Worm (Caenorhabditis elegans) whole organism, L4/young adult: Measurements from ENCODE around the gene str-199.

Experiments used
- W03F9.2 ChIP-seq: fragments of 150-350 bp; optimal IDR thresholded peaks from 2 replicates; lab custom pipeline; 2014; ENCODE audit warnings: missing biosample characterization, missing genetic modification characterization
- dao-5 ChIP-seq: sonication (generic microtip); optimal IDR thresholded peaks from 2 replicates; lab custom pipeline; 2016; ENCODE audit warnings: missing genotype, missing genetic modification characterization, moderate library complexity, missing compliant biosample characterization
- him-1 ChIP-seq: sonication (generic microtip); optimal IDR thresholded peaks from 2 replicates; lab custom pipeline; 2016; ENCODE audit warnings: missing genotype, missing genetic modification reagents, missing genetic modification characterization, missing compliant biosample characterization

The str-199 gene

DNA sequence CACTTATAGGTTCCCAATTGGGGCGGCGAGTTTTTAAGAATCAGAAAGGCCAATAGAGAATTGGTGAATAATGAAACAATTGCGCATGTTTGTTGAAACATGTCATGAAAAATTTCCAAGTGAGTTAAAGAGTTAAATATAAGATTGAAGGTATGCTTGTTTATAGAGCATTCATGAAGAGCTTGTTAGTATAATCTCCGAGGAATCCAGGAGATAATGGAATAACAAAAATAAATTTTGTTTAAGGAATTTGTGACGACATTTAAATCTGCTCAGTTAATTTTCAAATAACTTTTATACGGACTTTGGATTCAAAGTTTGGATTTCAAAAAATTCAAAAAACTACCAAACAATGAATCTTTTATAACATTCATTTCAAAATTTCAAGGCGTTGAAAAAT is at the start of gene str-199:
str-199 (minus strand) TSS at position 101 of the 400 bp plus-strand sequence.
- TF ChIP-seq him-1 (tag; lab: Kevin White, UChicago), result no peak
- no peak for TF ChIP-seq dao-5 (tag; lab: Kevin White, UChicago)
- no peak for TF ChIP-seq W03F9.2

DNA sequence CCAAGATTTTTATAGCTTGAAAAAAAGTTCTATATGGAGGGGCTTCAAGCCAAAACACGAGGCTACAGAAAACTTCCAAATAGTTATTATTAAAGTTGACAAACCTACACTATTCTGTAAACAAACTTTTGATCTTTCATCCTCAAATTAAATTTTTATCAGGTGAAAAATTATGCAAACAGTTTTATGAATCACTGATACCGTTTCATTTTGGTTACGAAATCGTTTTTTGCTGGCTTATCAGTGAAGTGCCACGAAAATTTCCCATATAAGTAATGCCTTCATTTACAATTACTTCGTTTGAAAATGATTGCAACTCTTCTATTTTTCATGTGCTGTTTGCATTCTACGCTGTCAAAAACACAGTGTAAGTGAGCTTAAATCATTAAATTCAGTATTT is 48.5 kb upstream of the str-199 start, which contains the start of gene T19C9.8:
T19C9.8 (plus strand) TSS at position 299 of the 400 bp plus-strand sequence.
- TF ChIP-seq him-1 (tag; lab: Kevin White, UChicago) (no peak), W03F9.2 (no peak), dao-5 (tag; lab: Kevin White, UChicago) (no peak)

DNA sequence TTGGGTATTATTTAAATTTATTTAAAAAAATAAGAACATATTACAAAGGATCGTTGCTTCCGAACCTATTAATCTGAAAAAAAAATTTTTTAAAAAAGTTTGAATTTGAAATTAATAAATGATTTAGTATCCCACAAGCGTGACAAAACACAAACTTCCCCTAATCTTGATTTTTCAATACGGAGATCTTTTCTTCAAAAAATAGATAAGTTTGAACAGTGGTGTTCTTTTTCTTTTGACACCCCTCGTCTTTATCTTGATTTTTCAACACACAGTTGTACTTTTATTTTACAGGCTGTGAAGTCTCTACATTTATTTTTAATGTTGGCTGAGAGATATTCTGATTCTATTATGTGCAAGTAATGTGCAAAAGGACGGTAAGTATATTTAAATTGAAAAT is 46.0 kb upstream of the str-199 start, which contains the start of gene T19C9.10:
T19C9.10 (plus strand) TSS at position 248 of the 400 bp plus-strand sequence.
- TF ChIP-seq him-1 (tag; lab: Kevin White, UChicago) (no peak), W03F9.2 (no peak), dao-5 (tag; lab: Kevin White, UChicago) (no peak)

DNA sequence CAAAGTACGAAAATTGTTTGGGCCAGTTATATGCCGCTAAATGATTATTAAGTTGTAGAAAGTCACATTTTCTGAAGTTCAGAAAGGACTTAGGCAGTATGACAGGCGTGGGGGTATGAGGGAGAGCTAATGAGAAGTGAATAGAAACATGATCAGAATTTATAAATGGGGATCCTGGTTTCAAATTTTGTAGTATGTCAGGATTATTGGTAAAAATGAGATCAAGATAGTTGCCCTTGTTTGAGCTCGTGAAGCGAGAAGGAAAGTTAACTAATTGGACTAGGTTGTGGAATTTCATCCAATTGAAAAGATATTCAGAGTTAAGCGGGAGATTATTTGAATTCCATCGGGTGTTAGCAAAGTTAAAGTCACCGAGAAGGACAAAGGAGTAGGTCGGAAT is 42.1 kb upstream of the str-199 start:
- no peak for TF ChIP-seq W03F9.2
- TF ChIP-seq him-1 (tag; lab: Kevin White, UChicago), result no peak
- TF ChIP-seq dao-5 (tag; lab: Kevin White, UChicago), result no peak

DNA sequence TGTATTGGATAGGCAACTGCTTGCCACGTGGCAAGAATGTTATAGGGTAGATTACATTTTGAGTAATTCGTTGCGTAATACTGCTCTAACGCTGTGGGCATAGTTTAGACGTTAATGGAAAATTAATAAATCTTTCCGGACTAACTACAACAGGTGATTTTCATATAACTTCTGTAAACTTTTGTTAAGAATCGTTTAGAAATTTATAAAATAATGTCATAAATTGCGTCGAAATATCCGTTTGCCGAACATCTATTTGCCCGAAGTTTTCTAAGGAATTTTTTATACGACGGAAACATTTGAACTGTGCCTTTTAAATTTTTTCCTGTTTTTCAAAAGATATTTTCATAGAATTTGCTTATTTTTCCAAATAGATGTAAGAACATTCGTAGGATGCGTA is 35.8 kb upstream of the str-199 start, which contains the start of gene srh-112:
srh-112 (minus strand) TSS at position 101 of the 400 bp plus-strand sequence.
- TF ChIP-seq W03F9.2 (no peak), dao-5 (tag; lab: Kevin White, UChicago) (no peak), him-1 (tag; lab: Kevin White, UChicago) (no peak)

DNA sequence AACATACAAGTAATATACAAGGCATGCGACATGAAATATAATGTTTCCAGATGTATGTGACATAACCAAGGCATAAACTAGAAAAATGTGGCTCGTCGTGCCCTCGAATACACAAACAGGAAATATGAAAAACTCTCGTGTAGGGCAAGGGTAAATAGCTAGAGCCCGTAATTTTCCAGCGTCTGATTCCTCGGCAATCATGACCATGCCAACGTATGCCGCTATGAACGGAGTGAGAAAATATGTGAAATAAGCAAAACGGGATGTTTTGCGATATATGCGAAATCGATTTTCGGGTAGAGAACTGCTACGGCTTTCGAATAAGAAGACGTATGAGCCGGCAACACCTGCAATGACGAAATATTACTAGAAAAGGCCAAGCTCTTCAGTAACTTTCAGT is 35.1 kb upstream of the str-199 start, which contains the start of gene scl-25:
scl-25 (plus strand) TSS at position 301 of the 400 bp plus-strand sequence.
- TF ChIP-seq dao-5 (tag; lab: Kevin White, UChicago) (no peak), him-1 (tag; lab: Kevin White, UChicago) (no peak), W03F9.2 (no peak)

DNA sequence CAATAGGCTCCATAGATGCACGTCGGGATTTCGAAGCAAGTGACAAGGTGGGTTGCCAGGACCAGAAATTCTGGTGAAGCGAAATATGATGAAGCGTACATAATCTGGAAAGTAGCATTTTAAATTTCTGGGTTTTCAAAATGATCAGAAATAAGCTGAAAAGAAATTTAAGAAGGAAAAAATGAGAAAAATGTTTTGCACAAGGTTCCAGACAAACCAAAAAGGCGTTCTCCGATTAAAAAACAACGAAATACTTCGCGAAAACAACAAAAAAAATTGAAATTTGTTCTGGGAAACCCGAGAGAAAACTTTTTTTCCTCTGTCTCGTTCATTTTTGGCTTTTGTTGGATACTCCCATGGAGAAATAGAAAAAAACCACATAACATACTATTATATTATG is 33.0 kb upstream of the str-199 start, which contains the start of gene srh-252:
srh-252 (minus strand) TSS at position 101 of the 400 bp plus-strand sequence.
- TF ChIP-seq W03F9.2, result no peak

DNA sequence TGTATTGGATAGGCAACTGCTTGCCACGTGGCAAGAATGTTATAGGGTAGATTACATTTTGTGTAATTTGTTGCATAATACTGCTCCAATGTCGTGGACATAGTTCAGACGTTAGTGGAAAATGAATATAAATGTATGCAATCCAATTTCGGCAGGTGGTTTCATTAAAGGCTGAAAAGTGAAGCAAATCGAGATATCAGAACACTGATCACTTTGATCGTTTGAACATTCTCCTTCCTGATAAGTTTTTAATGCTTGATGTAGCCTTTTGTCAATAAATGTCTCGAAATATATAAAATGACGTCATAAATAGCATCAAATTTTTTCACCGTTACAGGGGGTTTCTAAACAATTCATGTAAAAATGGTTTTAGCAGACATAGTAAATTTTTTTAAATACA is 30.0 kb upstream of the str-199 start, which contains the start of gene srh-109:
srh-109 (minus strand) TSS at position 101 of the 400 bp plus-strand sequence.
- TF ChIP-seq him-1 (tag; lab: Kevin White, UChicago) (no peak), W03F9.2 (no peak), dao-5 (tag; lab: Kevin White, UChicago) (no peak)

DNA sequence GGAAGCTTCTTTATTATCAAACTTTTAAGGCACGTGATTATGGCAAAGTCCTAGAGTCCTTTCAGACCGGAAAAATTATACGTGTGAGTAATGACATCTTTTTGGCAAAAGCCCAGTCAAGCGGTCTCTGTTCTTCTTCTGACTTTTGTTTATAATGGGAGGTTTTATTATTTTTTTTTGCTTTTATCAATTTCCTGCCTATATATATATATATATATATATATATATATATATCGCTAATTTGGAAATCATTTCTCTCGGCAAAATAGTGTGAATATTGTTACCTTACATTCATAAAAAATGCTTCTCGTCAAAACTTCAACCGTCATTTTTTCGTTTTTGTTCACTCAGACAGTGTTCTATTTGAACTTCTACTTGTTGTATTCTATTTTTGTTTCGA is 27.4 kb upstream of the str-199 start, which contains the start of gene srbc-62:
srbc-62 (plus strand) TSS at position 301 of the 400 bp plus-strand sequence.
- TF ChIP-seq dao-5 (tag; lab: Kevin White, UChicago) (no peak), him-1 (tag; lab: Kevin White, UChicago) (no peak), W03F9.2 (no peak)

DNA sequence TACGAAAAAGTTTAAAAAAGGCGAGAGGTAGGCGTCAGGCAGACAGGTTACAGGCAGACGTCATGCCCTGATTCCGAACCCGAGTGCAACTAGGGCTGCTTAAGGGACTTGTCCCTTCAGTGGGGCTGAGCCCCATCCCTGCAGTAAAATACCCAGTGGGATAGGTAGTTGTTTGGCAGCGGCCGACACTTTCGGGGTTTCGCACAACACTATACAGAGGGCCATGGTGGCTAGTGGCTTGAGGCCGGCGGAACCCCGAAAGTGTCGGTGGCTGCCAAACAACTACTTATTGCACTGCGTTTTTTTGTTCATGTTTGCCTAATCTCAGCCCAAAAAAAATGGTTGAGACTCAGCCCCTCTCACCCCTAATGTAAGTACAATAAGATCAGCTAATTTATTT is 25.3 kb upstream of the str-199 start:
- no peak for TF ChIP-seq dao-5 (tag; lab: Kevin White, UChicago)
- no peak for TF ChIP-seq W03F9.2
- no peak for TF ChIP-seq him-1 (tag; lab: Kevin White, UChicago)

DNA sequence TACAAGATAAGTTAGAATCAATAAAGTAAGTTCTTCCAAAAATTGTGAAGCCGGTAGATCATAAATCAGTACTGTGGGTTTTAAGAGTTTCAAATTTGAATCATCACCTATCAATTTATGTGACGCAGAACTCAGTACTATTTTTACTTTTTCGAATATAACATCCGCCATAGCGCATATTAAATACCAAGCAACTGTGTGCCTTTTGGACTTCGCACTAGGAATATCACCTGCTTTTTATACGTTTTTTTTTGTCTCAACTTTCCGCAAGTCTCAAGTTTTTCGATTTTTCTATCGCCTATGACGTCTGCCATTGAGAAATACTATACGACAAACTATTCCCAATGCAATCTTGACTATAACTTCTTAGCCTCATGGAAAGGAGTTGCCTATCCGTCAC is 22.4 kb upstream of the str-199 start, which contains the start of gene srh-113:
srh-113 (plus strand) TSS at position 301 of the 400 bp plus-strand sequence.
- no peak for TF ChIP-seq W03F9.2

DNA sequence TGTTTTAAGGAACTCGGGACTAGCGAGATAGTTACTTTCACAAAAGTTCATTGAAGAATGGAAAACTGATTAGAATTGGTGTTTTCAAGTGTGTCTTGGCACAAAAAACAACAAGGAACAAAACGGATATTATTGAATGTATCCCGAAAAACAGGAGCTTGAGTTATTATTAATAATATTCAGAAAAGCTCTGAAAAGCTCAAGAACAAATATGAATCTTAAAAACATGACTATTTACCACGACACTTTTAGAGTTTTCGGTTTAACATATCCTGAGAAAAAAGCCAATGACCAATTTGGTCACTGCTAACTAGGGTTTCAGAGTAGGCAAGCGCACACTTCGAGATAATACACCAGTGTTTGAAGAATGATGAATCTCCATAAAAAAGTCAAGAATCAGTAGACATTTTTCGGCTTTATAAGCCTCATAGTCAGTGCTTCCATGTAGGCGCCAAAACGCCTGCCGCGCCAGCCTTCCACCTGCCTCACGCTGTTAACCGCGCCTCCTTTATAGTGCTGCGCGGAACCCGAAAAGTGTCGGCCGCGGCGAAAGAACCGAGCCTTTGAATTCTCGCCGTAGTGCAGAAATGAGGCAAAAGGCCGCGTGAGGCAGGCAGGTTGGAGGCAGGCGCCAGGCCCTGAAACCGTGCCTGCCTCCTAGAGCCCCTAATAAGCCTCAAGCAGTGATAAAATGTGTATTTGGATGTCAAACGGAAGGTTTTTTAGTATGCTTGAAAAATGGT is 21.9 kb upstream of the str-199 start, which contains the start of gene srh-236:
srh-236 (minus strand) TSS at position 51 of the 743 bp plus-strand sequence.
- TF ChIP-seq W03F9.2, result no peak
- TF ChIP-seq him-1 (tag; lab: Kevin White, UChicago), result no peak
- no peak for TF ChIP-seq dao-5 (tag; lab: Kevin White, UChicago)

DNA sequence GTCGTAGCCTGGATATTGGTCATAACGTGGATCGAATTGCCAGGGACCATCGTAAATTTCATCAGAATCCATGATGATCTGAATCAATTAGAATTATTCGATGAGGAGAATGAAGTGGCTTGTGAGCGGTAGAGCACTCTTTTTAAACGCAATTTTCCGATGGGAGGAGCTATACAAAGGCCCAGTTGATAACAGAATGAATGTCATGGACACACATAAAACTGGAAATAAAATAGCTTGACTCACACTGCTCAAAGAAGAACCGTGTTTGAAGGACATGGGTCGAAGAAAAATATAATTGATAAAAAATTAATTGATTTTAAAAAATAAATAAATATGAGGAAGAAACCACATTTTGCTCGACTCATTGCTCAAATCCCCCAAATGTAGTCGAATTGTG is 17.7 kb upstream of the str-199 start, which contains the start of gene Y68A4A.13:
Y68A4A.13 (minus strand) TSS at position 101 of the 400 bp plus-strand sequence.
- TF ChIP-seq him-1 (tag; lab: Kevin White, UChicago), result no peak
- TF ChIP-seq W03F9.2, result no peak
- TF ChIP-seq dao-5 (tag; lab: Kevin White, UChicago), result no peak

DNA sequence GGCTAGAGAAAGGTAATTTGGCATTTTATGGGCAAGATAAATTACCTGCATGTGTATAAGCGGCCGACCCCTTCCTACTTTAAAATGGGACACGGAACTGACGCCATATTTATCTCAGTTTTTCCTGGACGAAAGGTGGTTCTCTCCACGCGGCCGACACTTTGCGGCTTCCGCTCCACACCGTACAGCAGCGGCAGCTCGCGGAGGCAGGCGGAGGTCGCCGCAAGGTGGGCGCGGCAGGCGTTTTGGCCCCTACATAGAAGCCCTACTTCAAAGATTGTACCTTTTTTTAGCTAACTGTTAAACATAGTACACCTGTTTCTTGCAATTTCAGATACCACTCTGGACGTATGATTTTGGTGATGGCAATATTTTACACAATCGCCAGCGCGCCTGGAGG is 16.2 kb upstream of the str-199 start:
- TF ChIP-seq him-1 (tag; lab: Kevin White, UChicago), result no peak
- no peak for TF ChIP-seq W03F9.2
- no peak for TF ChIP-seq dao-5 (tag; lab: Kevin White, UChicago)
